Worm (Caenorhabditis elegans): ENCODE results near the gene lido-4.

DNA sequence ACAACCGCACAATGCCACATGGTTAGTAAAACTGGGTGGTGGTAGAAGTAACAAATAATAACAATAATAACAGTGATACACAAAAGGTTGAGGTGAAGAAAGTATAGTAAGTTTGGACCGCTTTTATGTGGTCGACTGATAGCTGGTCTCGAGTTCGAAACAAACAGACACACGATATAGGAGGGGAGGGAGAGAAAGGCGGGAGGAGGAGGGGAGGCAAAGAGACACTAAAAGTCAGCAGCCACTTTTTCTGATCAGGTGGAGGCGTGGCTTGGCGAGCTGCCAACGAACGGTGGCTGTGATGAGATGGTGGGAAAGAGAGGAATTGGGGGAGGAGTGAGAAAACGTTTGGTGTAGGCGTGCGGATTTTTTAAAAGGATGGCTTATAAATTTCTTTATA lies 49.2 kb downstream of the lido-4 start:
- TF ChIP-seq ama-1 (optimal IDR thresholded peaks at IDR 0.05) (no peak), nfya-1 (tag; optimal IDR thresholded peaks at IDR 0.05; ENCODE audit: insufficient read depth) (no peak), R02D3.7 (tag; optimal IDR thresholded peaks at IDR 0.05) (no peak), nhr-28 (tag; optimal IDR thresholded peaks at IDR 0.05) (no peak), unc-39 (tag; optimal IDR thresholded peaks at IDR 0.05) (no peak), nhr-237 (tag; optimal IDR thresholded peaks at IDR 0.05) (no peak), lin-39 (tag; optimal IDR thresholded peaks at IDR 0.05) (no peak), daf-12 (tag; optimal IDR thresholded peaks at IDR 0.05) (no peak), elt-2 (tag; optimal IDR thresholded peaks at IDR 0.05) (peak; percentile 11), snpc-4 (tag; optimal IDR thresholded peaks at IDR 0.05) (no peak), nhr-12 (tag; optimal IDR thresholded peaks at IDR 0.05) (no peak), jun-1 (tag; optimal IDR thresholded peaks at IDR 0.05) (no peak), ceh-16 (tag; optimal IDR thresholded peaks at IDR 0.05) (no peak)

Measured in whole organism, L3 larva.